Worm (Caenorhabditis elegans) whole organism, young adult: ENCODE data around the gene rev-3.

Experiments used
- lin-35 ChIP-seq, 3 experiments: fragments of 150-350 bp in 2 of 3; sonication (generic microtip) in 1 of 3; optimal IDR thresholded peaks; 2 replicates each; lab custom pipeline; 2014 to 2018; ENCODE audit warnings: missing biosample characterization in 3 of 3, missing genetic modification characterization in 3 of 3, missing genetic modification reagents in 3 of 3
- sdz-38 ChIP-seq: sonication (generic microtip); optimal IDR thresholded peaks from 2 replicates; lab custom pipeline; 2016; ENCODE audit warnings: missing genotype, missing genetic modification characterization, missing compliant biosample characterization
- snpc-4 ChIP-seq, 5 experiments: fragments of 150-350 bp in 1 of 5; sonication (generic microtip) in 4 of 5; optimal IDR thresholded peaks; 2 replicates each; lab custom pipeline; 2014 to 2018; ENCODE audit warnings: missing genetic modification characterization in 5 of 5, missing biosample characterization in 3 of 5, antibody characterized with exemption in 2 of 5, mild to moderate bottlenecking in 2 of 5, missing compliant biosample characterization in 2 of 5, missing genotype in 2 of 5, moderate library complexity in 2 of 5, missing genetic modification reagents in 1 of 5

DNA sequence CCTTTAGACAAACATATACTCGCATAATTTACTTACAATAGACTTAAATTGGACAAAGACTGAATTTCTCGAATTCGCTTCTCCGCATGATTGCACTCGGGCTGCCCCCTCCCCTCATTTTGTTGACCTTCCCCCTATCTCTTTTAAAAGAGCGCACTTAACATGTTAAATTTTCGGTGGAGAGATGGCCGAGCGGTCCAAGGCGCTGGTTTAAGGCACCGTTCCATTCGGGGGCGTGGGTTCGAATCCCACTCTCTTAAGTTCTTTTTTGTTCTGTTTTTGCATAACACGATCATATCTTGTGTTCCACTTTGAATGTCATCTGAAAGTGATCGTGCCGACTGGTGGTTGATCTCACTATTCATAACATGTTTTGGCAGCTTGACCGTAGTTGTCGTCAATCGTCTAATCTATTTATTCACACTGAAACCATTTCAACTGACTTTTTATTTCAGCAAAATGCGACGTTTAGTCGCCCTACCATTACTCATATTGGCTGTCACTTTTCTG, 20.7 kb downstream of the rev-3 start, which contains the start of gene cutl-23:
- TF ChIP-seq sdz-38 (tag; lab: Kevin White, UChicago) (no peak), snpc-4 (GFP tag; optimal IDR thresholded peaks at IDR 0.05; lab: Kevin White, UChicago) (no peak), snpc-4 (tag; optimal IDR thresholded peaks at IDR 0.05; lab: Kevin White, UChicago) (peak in 2 of 4 experiments; percentile 16 to 37), lin-35 (GFP tag; optimal IDR thresholded peaks at IDR 0.05; lab: Kevin White, UChicago) (peak in 1 of 3 experiments; percentile 31)
